Fruit fly (Drosophila melanogaster) whole organism, embryonic: ENCODE data around the gene CG12241.

ENCODE experiments used
- Abd-B ChIP-seq: fragments of 200-800 bp; sonication (Bioruptor generic); optimal IDR thresholded peaks from 2 replicates; lab custom pipeline; 2018; ENCODE audit warnings: missing biosample characterization, mild to moderate bottlenecking, missing genetic modification characterization, moderate library complexity
- Ada2b ChIP-seq: fragments of 200-800 bp; sonication (Bioruptor generic); IDR thresholded peaks from 2 replicates; pipeline ENCODE4 v1.3.6; 2022; ENCODE audit warnings: missing biosample characterization, missing genetic modification characterization
- Atf-2 ChIP-seq: fragments of 200-800 bp; sonication (Bioruptor generic); optimal IDR thresholded peaks from 2 replicates; lab custom pipeline; 2016; ENCODE audit warnings: missing biosample characterization, missing genetic modification characterization
- Atf6 ChIP-seq: fragments of 200-800 bp; sonication (Bioruptor generic); IDR thresholded peaks from 2 replicates; pipeline ENCODE4 v1.3.6; 2022; ENCODE audit warnings: missing biosample characterization, missing genetic modification characterization
- B-H2 ChIP-seq: fragments of 200-800 bp; sonication (Bioruptor generic); optimal IDR thresholded peaks from 2 replicates; lab custom pipeline; 2018; ENCODE audit warnings: missing biosample characterization, mild to moderate bottlenecking, missing genetic modification characterization
- CG10431 ChIP-seq: fragments of 200-800 bp; sonication (Bioruptor generic); optimal IDR thresholded peaks from 3 replicates; lab custom pipeline; 2018; ENCODE audit warnings: missing biosample characterization, mild to moderate bottlenecking, missing genetic modification characterization
- CG10654 ChIP-seq: fragments of 200-800 bp; sonication (Bioruptor generic); optimal IDR thresholded peaks from 2 replicates; lab custom pipeline; 2016; ENCODE audit warnings: missing biosample characterization, missing genetic modification characterization
- CG1233 ChIP-seq: fragments of 200-800 bp; sonication (Bioruptor generic); optimal IDR thresholded peaks from 4 replicates; lab custom pipeline; 2018; ENCODE audit warnings: missing biosample characterization, mild to moderate bottlenecking, missing genetic modification characterization
- CG13123 ChIP-seq: fragments of 200-800 bp; sonication (Bioruptor generic); optimal IDR thresholded peaks from 2 replicates; lab custom pipeline; 2016; ENCODE audit warnings: missing biosample characterization, missing genetic modification characterization
- CG1647 ChIP-seq: fragments of 200-800 bp; sonication (Bioruptor generic); optimal IDR thresholded peaks from 3 replicates; lab custom pipeline; 2016; ENCODE audit warnings: missing biosample characterization, missing genetic modification characterization
- CG30403 ChIP-seq: fragments of 200-800 bp; sonication (Bioruptor generic); optimal IDR thresholded peaks from 3 replicates; lab custom pipeline; 2016; ENCODE audit warnings: missing biosample characterization, missing genetic modification characterization
- CG33557 ChIP-seq: fragments of 200-800 bp; sonication (Bioruptor generic); optimal IDR thresholded peaks from 2 replicates; lab custom pipeline; 2019; ENCODE audit warnings: missing biosample characterization, mild to moderate bottlenecking, missing genetic modification characterization, moderate library complexity
- CG4328 ChIP-seq: fragments of 200-800 bp; sonication (Bioruptor generic); optimal IDR thresholded peaks from 3 replicates; lab custom pipeline; 2017; ENCODE audit warnings: missing biosample characterization, missing genetic modification reagents, missing genetic modification characterization
- CG5180 ChIP-seq: fragments of 200-800 bp; sonication (Bioruptor generic); optimal IDR thresholded peaks from 3 replicates; lab custom pipeline; 2017; ENCODE audit warnings: missing biosample characterization, missing genetic modification characterization, mild to moderate bottlenecking, moderate library complexity, missing genetic modification reagents
- CG6791 ChIP-seq: fragments of 200-800 bp; sonication (Bioruptor generic); IDR thresholded peaks from 3 replicates; pipeline ENCODE4 v1.3.6; 2022; ENCODE audit warnings: missing biosample characterization, missing genetic modification characterization; ENCODE audit not compliant: partially characterized antibody
- CG6813 ChIP-seq: fragments of 200-800 bp; sonication (Bioruptor generic); optimal IDR thresholded peaks from 2 replicates; lab custom pipeline; 2017; ENCODE audit warnings: missing biosample characterization, missing genetic modification characterization, mild to moderate bottlenecking, moderate library complexity, missing genetic modification reagents
- CG7271 ChIP-seq: fragments of 200-800 bp; sonication (Bioruptor generic); optimal IDR thresholded peaks from 2 replicates; lab custom pipeline; 2018; ENCODE audit warnings: missing biosample characterization, mild to moderate bottlenecking, missing genetic modification characterization, moderate library complexity
- CG7556 ChIP-seq: fragments of 200-800 bp; sonication (Bioruptor generic); optimal IDR thresholded peaks from 2 replicates; lab custom pipeline; 2017; ENCODE audit warnings: missing biosample characterization, mild to moderate bottlenecking, missing genetic modification characterization
- CG7839 ChIP-seq: fragments of 200-800 bp; sonication (Bioruptor generic); optimal IDR thresholded peaks from 3 replicates; lab custom pipeline; 2018; ENCODE audit warnings: missing biosample characterization, mild to moderate bottlenecking, missing genetic modification characterization, moderate library complexity
- CG8281 ChIP-seq: fragments of 200-800 bp; sonication (Bioruptor generic); optimal IDR thresholded peaks from 2 replicates; lab custom pipeline; 2018; ENCODE audit warnings: missing biosample characterization, mild to moderate bottlenecking, missing genetic modification characterization, moderate library complexity
- Camta ChIP-seq: fragments of 200-800 bp; sonication (Bioruptor generic); optimal IDR thresholded peaks from 2 replicates; lab custom pipeline; 2016; ENCODE audit warnings: missing biosample characterization, missing genetic modification characterization
- CkIIα-i1 ChIP-seq: fragments of 200-800 bp; sonication (Bioruptor generic); IDR thresholded peaks from 2 replicates; pipeline ENCODE4 v1.3.6; 2022; ENCODE audit warnings: missing biosample characterization, missing genetic modification characterization
- CoRest ChIP-seq: fragments of 200-800 bp; sonication (Bioruptor generic); optimal IDR thresholded peaks from 3 replicates; lab custom pipeline; 2018; ENCODE audit warnings: missing biosample characterization, mild to moderate bottlenecking, missing genetic modification characterization, moderate library complexity
- D19B ChIP-seq: fragments of 200-800 bp; sonication (Bioruptor generic); optimal IDR thresholded peaks from 2 replicates; lab custom pipeline; 2017; ENCODE audit warnings: missing biosample characterization, mild to moderate bottlenecking, missing genetic modification characterization
- H15 ChIP-seq: fragments of 200-800 bp; sonication (Bioruptor generic); IDR thresholded peaks from 3 replicates; pipeline ENCODE4 v1.3.6; 2022; ENCODE audit warnings: missing biosample characterization, missing genetic modification characterization
- HLH3B ChIP-seq: fragments of 200-800 bp; sonication (Bioruptor generic); IDR thresholded peaks from 2 replicates; pipeline ENCODE4 v1.3.6; 2022; ENCODE audit warnings: missing biosample characterization, missing genetic modification characterization
- HmgZ ChIP-seq: fragments of 200-800 bp; sonication (Bioruptor generic); optimal IDR thresholded peaks from 2 replicates; lab custom pipeline; 2018; ENCODE audit warnings: missing biosample characterization, mild to moderate bottlenecking, missing genetic modification characterization
- Hmx ChIP-seq: fragments of 200-800 bp; sonication (Bioruptor generic); optimal IDR thresholded peaks from 2 replicates; lab custom pipeline; 2016; ENCODE audit warnings: missing biosample characterization, missing genetic modification characterization
- Mrtf ChIP-seq: fragments of 200-800 bp; sonication (Bioruptor generic); IDR thresholded peaks from 3 replicates; pipeline ENCODE4 v1.3.6; 2022; ENCODE audit warnings: missing biosample characterization, missing genetic modification characterization
- Six4 ChIP-seq: fragments of 200-800 bp; sonication (Bioruptor generic); optimal IDR thresholded peaks from 2 replicates; lab custom pipeline; 2016; ENCODE audit warnings: missing biosample characterization, missing genetic modification characterization
- Sry-β ChIP-seq: fragments of 200-800 bp; sonication (Bioruptor generic); optimal IDR thresholded peaks from 2 replicates; lab custom pipeline; 2018; ENCODE audit warnings: missing biosample characterization, mild to moderate bottlenecking, missing genetic modification characterization, moderate library complexity
- Sry-δ ChIP-seq: fragments of 200-800 bp; sonication (Bioruptor generic); optimal IDR thresholded peaks from 2 replicates; lab custom pipeline; 2016; ENCODE audit warnings: missing biosample characterization, missing genetic modification characterization
- bab2 ChIP-seq: fragments of 200-800 bp; sonication (Bioruptor generic); optimal IDR thresholded peaks from 2 replicates; lab custom pipeline; 2016; ENCODE audit warnings: missing biosample characterization, missing genetic modification characterization
- cato ChIP-seq: fragments of 200-800 bp; sonication (Bioruptor generic); optimal IDR thresholded peaks from 2 replicates; lab custom pipeline; 2016; ENCODE audit warnings: missing biosample characterization, missing genetic modification characterization, borderline replicate concordance
- dan ChIP-seq: fragments of 200-800 bp; sonication (Bioruptor generic); IDR thresholded peaks from 2 replicates; pipeline ENCODE4 v1.3.6; 2022; ENCODE audit warnings: missing biosample characterization, missing genetic modification characterization
- en ChIP-seq: fragments of 200-800 bp; sonication (Bioruptor generic); optimal IDR thresholded peaks from 2 replicates; lab custom pipeline; 2016; ENCODE audit warnings: missing biosample characterization, missing genetic modification characterization
- ewg ChIP-seq: fragments of 200-800 bp; sonication (Bioruptor generic); optimal IDR thresholded peaks from 3 replicates; lab custom pipeline; 2017; ENCODE audit warnings: mild to moderate bottlenecking, missing biosample characterization, missing genetic modification reagents, missing genetic modification characterization
- fru ChIP-seq: fragments of >200 bp; optimal IDR thresholded peaks from 2 replicates; lab custom pipeline; 2017
- gt ChIP-seq: fragments of 200-800 bp; sonication (Bioruptor generic); IDR thresholded peaks from 2 replicates; pipeline ENCODE4 v1.3.6; 2022; ENCODE audit warnings: missing biosample characterization, missing genetic modification characterization
- hkb ChIP-seq, 2 experiments: fragments of 200-800 bp in 1 of 2; fragments of >200 bp in 1 of 2; sonication (Bioruptor generic) in 1 of 2; IDR thresholded peaks in 1 of 2; optimal IDR thresholded peaks in 1 of 2; 2 replicates each; pipeline versions ENCODE4 v1.3.6 to Lab custom; 2017 to 2022; ENCODE audit warnings: missing biosample characterization in 1 of 2, missing genetic modification characterization in 1 of 2
- insv ChIP-seq, 2 experiments: fragments of 200-800 bp; sonication (Bioruptor generic); optimal IDR thresholded peaks; 3 replicates each; lab custom pipeline; 2016 to 2018; ENCODE audit warnings: missing biosample characterization in 2 of 2, missing genetic modification characterization in 2 of 2
- ken ChIP-seq: fragments of 200-800 bp; sonication (Bioruptor generic); IDR thresholded peaks from 3 replicates; pipeline ENCODE4 v1.3.6; 2022; ENCODE audit warnings: missing biosample characterization, missing genetic modification characterization
- klu ChIP-seq: fragments of 200-800 bp; sonication (Bioruptor generic); IDR thresholded peaks from 2 replicates; pipeline ENCODE4 v1.3.6; 2022; ENCODE audit warnings: missing biosample characterization, missing genetic modification characterization
- lbe ChIP-seq: fragments of 200-800 bp; sonication (Bioruptor generic); optimal IDR thresholded peaks from 2 replicates; lab custom pipeline; 2016; ENCODE audit warnings: missing biosample characterization, mild to moderate bottlenecking, missing genetic modification characterization
- nerfin-2 ChIP-seq: fragments of 200-800 bp; sonication (Bioruptor generic); IDR thresholded peaks from 2 replicates; pipeline ENCODE4 v1.3.6; 2022; ENCODE audit warnings: missing biosample characterization, missing genetic modification characterization; ENCODE audit not compliant: partially characterized antibody
- pfk ChIP-seq: fragments of 200-800 bp; sonication (Bioruptor generic); optimal IDR thresholded peaks from 2 replicates; lab custom pipeline; 2018; ENCODE audit warnings: missing biosample characterization, mild to moderate bottlenecking, missing genetic modification characterization, moderate library complexity
- sna ChIP-seq: fragments of 200-800 bp; sonication (Bioruptor generic); IDR thresholded peaks from 2 replicates; pipeline ENCODE4 v1.3.6; 2022; ENCODE audit warnings: missing biosample characterization, missing genetic modification characterization; ENCODE audit not compliant: partially characterized antibody
- ttk ChIP-seq: fragments of 200-800 bp; sonication (Bioruptor generic); IDR thresholded peaks from 2 replicates; pipeline ENCODE4 v2.1.2; 2022; ENCODE audit warnings: missing biosample characterization, missing genetic modification characterization

CG12241 gene

dm6 chr3R:15208712-15209499, 10.2 kb upstream of the CG12241 start, which contains the start of the genes Spn88Eb and Mau2 (continued):
- peak; percentile 68 for TF ChIP-seq CoRest
- peak; percentile 53; the same call in 1 of the 2 replicates for TF ChIP-seq HLH3B (GFP tag; lab: Robert Waterston, UW)
- TF ChIP-seq Six4 (GFP tag; lab: Kevin White, UChicago): peak; percentile 38
- peak; percentile 41 for TF ChIP-seq ewg (GFP tag; lab: Kevin White, UChicago)
- peak; percentile 66 for TF ChIP-seq CG1647 (GFP tag; lab: Kevin White, UChicago)
- TF ChIP-seq en (GFP tag; lab: Kevin White, UChicago): no peak
- no peak for TF ChIP-seq hkb (optimal IDR thresholded peaks at IDR 0.05; lab: Kevin White, UChicago)
- TF ChIP-seq hkb (GFP tag; IDR thresholded peaks at IDR 0.05; lab: Robert Waterston, UW): peak; percentile 19; the same call in 1 of the 2 replicates
- TF ChIP-seq CG7839 (tag; lab: Kevin White, UChicago): no peak
- TF ChIP-seq B-H2: peak; percentile 87
- TF ChIP-seq CG7271: no peak
- TF ChIP-seq CG6791 (GFP tag; lab: Robert Waterston, UW): peak; percentile 76
- 0 out of 2 replicates have a peak, but pooled peaks have one; percentile 31 for TF ChIP-seq Atf6 (GFP tag; lab: Robert Waterston, UW)
- TF ChIP-seq CG5180 (GFP tag; lab: Kevin White, UChicago): no peak
- peak; percentile 56; the same call in 1 of the 2 replicates for TF ChIP-seq sna (GFP tag; lab: Robert Waterston, UW)
- TF ChIP-seq dan (GFP tag; lab: Robert Waterston, UW): no peak
- TF ChIP-seq H15 (GFP tag; lab: Robert Waterston, UW): peak; percentile 61; the same call in 2 of the 3 replicates
- TF ChIP-seq CG1233 (GFP tag; lab: Kevin White, UChicago): peak; percentile 43
- TF ChIP-seq CG30403 (GFP tag; lab: Kevin White, UChicago): peak; percentile 81
- no peak for TF ChIP-seq CG10431 (GFP tag; lab: Kevin White, UChicago)
- TF ChIP-seq cato (GFP tag; lab: Kevin White, UChicago): peak; percentile 24
- no peak for TF ChIP-seq CG6813
- TF ChIP-seq Sry-δ (GFP tag; lab: Kevin White, UChicago): peak; percentile 90
- peak in 1 of 2 experiments; percentile 64 for TF ChIP-seq insv (GFP tag; optimal IDR thresholded peaks at IDR 0.05; lab: Kevin White, UChicago)
- TF ChIP-seq CG4328 (GFP tag; lab: Kevin White, UChicago): peak; percentile 43
- TF ChIP-seq HmgZ (tag; lab: Kevin White, UChicago): peak; percentile 58
- TF ChIP-seq nerfin-2: no peak
- TF ChIP-seq gt (GFP tag; lab: Robert Waterston, UW): no peak
- peak; percentile 68 for TF ChIP-seq ttk
- peak; percentile 63 for TF ChIP-seq Abd-B (GFP tag; lab: Kevin White, UChicago)
- peak; percentile 36 for TF ChIP-seq Camta (GFP tag; lab: Kevin White, UChicago)
- TF ChIP-seq CG33557 (GFP tag; lab: Kevin White, UChicago): peak; percentile 29
- no peak for TF ChIP-seq Hmx (GFP tag; lab: Kevin White, UChicago)
- TF ChIP-seq CG10654 (GFP tag; lab: Kevin White, UChicago): peak; percentile 34
- TF ChIP-seq Atf-2 (GFP tag; lab: Kevin White, UChicago): no peak
- no peak for TF ChIP-seq fru (lab: Kevin White, UChicago)
- TF ChIP-seq bab2: peak; percentile 61
- TF ChIP-seq pfk (GFP tag; lab: Kevin White, UChicago): no peak
- peak; percentile 37 for TF ChIP-seq CG13123 (GFP tag; lab: Kevin White, UChicago)
- TF ChIP-seq CG7556: peak; percentile 59
- peak; percentile 69; the same call in 2 of the 3 replicates for TF ChIP-seq Mrtf (GFP tag; lab: Robert Waterston, UW)
- TF ChIP-seq CG8281 (tag; lab: Kevin White, UChicago): no peak
- TF ChIP-seq ken: peak; percentile 82
- peak; percentile 57 for TF ChIP-seq lbe (GFP tag; lab: Kevin White, UChicago)
- 0 out of 2 replicates have a peak, but pooled peaks have one; percentile 24 for TF ChIP-seq Ada2b (GFP tag; lab: Robert Waterston, UW)
- no peak for TF ChIP-seq D19B (GFP tag; lab: Kevin White, UChicago)
- TF ChIP-seq klu: peak; percentile 69
- peak; percentile 85 for TF ChIP-seq Sry-β
- TF ChIP-seq CkIIα-i1 (GFP tag; lab: Robert Waterston, UW): no peak
